Worm (Caenorhabditis elegans): ENCODE data around the gene sptl-2.

sptl-2 gene

ce11 chrV:8025259-8025658 lies 8.3 kb downstream of the sptl-2 start:
- no peak for TF ChIP-seq lin-39 (tag; optimal IDR thresholded peaks at IDR 0.05)
- TF ChIP-seq pqm-1 (tag; optimal IDR thresholded peaks at IDR 0.05) = no peak
- TF ChIP-seq ces-1 (GFP tag; optimal IDR thresholded peaks at IDR 0.05) = no peak
- no peak for TF ChIP-seq skn-1 (tag; optimal IDR thresholded peaks at IDR 0.05)
- TF ChIP-seq lin-35 (GFP tag; optimal IDR thresholded peaks at IDR 0.05) = no peak
- TF ChIP-seq efl-3 (GFP tag; optimal IDR thresholded peaks at IDR 0.05) = no peak
- no peak for TF ChIP-seq nhr-28 (tag; optimal IDR thresholded peaks at IDR 0.05)
- no peak for TF ChIP-seq C34B4.2 (tag; optimal IDR thresholded peaks at IDR 0.05)
- no peak for TF ChIP-seq sup-37 (GFP tag; optimal IDR thresholded peaks at IDR 0.05)
- no peak for TF ChIP-seq ceh-63 (GFP tag; optimal IDR thresholded peaks at IDR 0.05)
- TF ChIP-seq efl-1 (optimal IDR thresholded peaks at IDR 0.05) = no peak
- peak in 1 of 2 experiments; percentile 43 for TF ChIP-seq efl-1 (GFP tag; optimal IDR thresholded peaks at IDR 0.05 in 1 of 2)
- TF ChIP-seq nhr-90 (tag; optimal IDR thresholded peaks at IDR 0.05; ENCODE audit: poor library complexity) = no peak
- TF ChIP-seq unc-98 (GFP tag; IDR thresholded peaks at IDR 0.05) = no peak
- no peak for TF ChIP-seq grh-1 (GFP tag; IDR thresholded peaks at IDR 0.05)
- TF ChIP-seq nhr-20 (tag; optimal IDR thresholded peaks at IDR 0.05) = peak; percentile 52
- no peak for TF ChIP-seq ztf-4 (tag; optimal IDR thresholded peaks at IDR 0.05)
- no peak for TF ChIP-seq mef-2 (tag; optimal IDR thresholded peaks at IDR 0.05)
- TF ChIP-seq ztf-11 (tag; optimal IDR thresholded peaks at IDR 0.05) = no peak
- no peak for TF ChIP-seq mab-9 (GFP tag; IDR thresholded peaks at IDR 0.05)
- TF ChIP-seq snu-23 (GFP tag; optimal IDR thresholded peaks at IDR 0.05) = peak; percentile 38
- no peak for TF ChIP-seq hpl-2 (GFP tag; optimal IDR thresholded peaks at IDR 0.05)
- peak; percentile 57 for TF ChIP-seq lin-14 (GFP tag; optimal IDR thresholded peaks at IDR 0.05)
- TF ChIP-seq nhr-85 (tag) = peak; percentile 90
- no peak for TF ChIP-seq ets-5 (GFP tag; IDR thresholded peaks at IDR 0.05)
- no peak for TF ChIP-seq Y116A8C.19 (tag; optimal IDR thresholded peaks at IDR 0.05; ENCODE audit: borderline replicate concordance)
- no peak for TF ChIP-seq lin-15B (tag; optimal IDR thresholded peaks at IDR 0.05)
- no peak for TF ChIP-seq jun-1 (tag; optimal IDR thresholded peaks at IDR 0.05)
- TF ChIP-seq nhr-71 (tag; optimal IDR thresholded peaks at IDR 0.05) = peak; percentile 49
- no peak for TF ChIP-seq swsn-7 (tag; optimal IDR thresholded peaks at IDR 0.05)
- no peak for TF ChIP-seq tbx-2 (tag; optimal IDR thresholded peaks at IDR 0.05)
- TF ChIP-seq tlp-1 (tag; optimal IDR thresholded peaks at IDR 0.05) = no peak
- TF ChIP-seq mep-1 (tag; optimal IDR thresholded peaks at IDR 0.05) = peak; percentile 23
- no peak for TF ChIP-seq fkh-4 (tag; optimal IDR thresholded peaks at IDR 0.05; ENCODE audit: borderline replicate concordance)
- no peak for TF ChIP-seq zip-4 (GFP tag; optimal IDR thresholded peaks at IDR 0.05)
- TF ChIP-seq ceh-8 (GFP tag; optimal IDR thresholded peaks at IDR 0.05) = no peak

DNA sequence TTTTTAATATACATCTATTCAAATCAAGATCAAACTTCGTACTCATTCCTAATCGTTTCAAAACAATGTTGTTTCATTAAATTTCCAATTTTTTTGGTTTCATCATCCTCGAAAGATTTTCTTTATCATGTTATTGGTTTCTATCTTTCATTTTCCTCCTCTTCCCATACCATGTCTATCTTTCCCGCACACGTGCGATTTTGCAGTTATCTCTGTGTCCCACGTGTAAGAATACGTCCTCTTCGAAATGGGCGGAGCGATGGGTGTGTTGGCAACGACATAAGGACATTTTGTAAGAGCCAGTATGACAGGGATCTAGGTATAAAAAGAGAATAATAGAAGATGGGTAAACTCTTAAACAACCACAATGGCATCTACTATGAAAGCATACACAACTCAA lies 9.3 kb downstream of the sptl-2 start, which contains the start of gene F43H9.4:
Gene F43H9.4 (plus strand): TSS at position 366 of the 400 bp plus-strand sequence.
- TF ChIP-seq lin-14 (GFP tag; optimal IDR thresholded peaks at IDR 0.05) (peak; percentile 74), ets-5 (GFP tag; IDR thresholded peaks at IDR 0.05) (no peak), dpl-1 (GFP tag; optimal IDR thresholded peaks at IDR 0.05) (peak in 1 of 3 experiments; percentile 9), elt-3 (tag; optimal IDR thresholded peaks at IDR 0.05) (peak in 5 of 6 experiments; percentile 47 to 94 (median 62)), blmp-1 (tag; optimal IDR thresholded peaks at IDR 0.05) (peak; percentile 62), unc-130 (tag; optimal IDR thresholded peaks at IDR 0.05) (peak; percentile 18), alr-1 (tag; optimal IDR thresholded peaks at IDR 0.05; ENCODE audit: borderline replicate concordance) (no peak), grh-1 (GFP tag; IDR thresholded peaks at IDR 0.05) (peak; percentile 39; the same call in 1 of the 2 replicates), nhr-20 (tag; optimal IDR thresholded peaks at IDR 0.05) (peak; percentile 82), sptf-1 (tag; optimal IDR thresholded peaks at IDR 0.05) (no peak), tbx-2 (tag; optimal IDR thresholded peaks at IDR 0.05) (peak; percentile 20), xbp-1 (tag; optimal IDR thresholded peaks at IDR 0.05) (peak; percentile 87), isw-1 (GFP tag; IDR thresholded peaks at IDR 0.05) (no peak), pag-3 (tag; optimal IDR thresholded peaks at IDR 0.05; ENCODE audit: borderline replicate concordance, insufficient read depth) (peak; percentile 26), mdl-1 (tag; optimal IDR thresholded peaks at IDR 0.05) (peak in 1 of 2 experiments; percentile 77), lin-35 (GFP tag; optimal IDR thresholded peaks at IDR 0.05) (peak in 1 of 2 experiments; percentile 8), nhr-90 (tag; optimal IDR thresholded peaks at IDR 0.05; ENCODE audit: poor library complexity) (peak; percentile 48), nhr-47 (tag; optimal IDR thresholded peaks at IDR 0.05) (peak; percentile 30), nhr-71 (tag; optimal IDR thresholded peaks at IDR 0.05) (peak; percentile 63), elt-2 (tag; optimal IDR thresholded peaks at IDR 0.05) (no peak), lsy-2 (tag; optimal IDR thresholded peaks at IDR 0.05) (peak in 1 of 2 experiments; percentile 3), egl-27 (tag; optimal IDR thresholded peaks at IDR 0.05) (no peak), ama-1 (optimal IDR thresholded peaks at IDR 0.05) (no peak), snu-23 (GFP tag; optimal IDR thresholded peaks at IDR 0.05) (peak; percentile 64), nhr-85 (tag) (peak; percentile 91)

Measured in whole organism, L1 larva.